Fruit fly (Drosophila melanogaster) whole organism, embryonic: Measurements from ENCODE around the gene CG32647.

Experiments used
- Ada2b ChIP-seq: fragments of 200-800 bp; sonication (Bioruptor generic); IDR thresholded peaks from 2 replicates; pipeline ENCODE4 v1.3.6; 2022; ENCODE audit warnings: missing biosample characterization, missing genetic modification characterization
- Atf3 ChIP-seq: fragments of 200-800 bp; sonication (Bioruptor generic); optimal IDR thresholded peaks from 3 replicates; lab custom pipeline; 2016; ENCODE audit warnings: missing biosample characterization, missing genetic modification characterization
- BEAF-32 ChIP-seq: fragments of 200-800 bp; sonication (Bioruptor generic); optimal IDR thresholded peaks from 3 replicates; lab custom pipeline; 2017; ENCODE audit warnings: missing biosample characterization, missing genetic modification characterization, mild to moderate bottlenecking, moderate library complexity, missing genetic modification reagents
- CG10267 ChIP-seq: fragments of 200-800 bp; sonication (Bioruptor generic); optimal IDR thresholded peaks from 2 replicates; lab custom pipeline; 2018; ENCODE audit warnings: missing biosample characterization, mild to moderate bottlenecking, missing genetic modification characterization, moderate library complexity
- CG11085 ChIP-seq: fragments of 200-800 bp; sonication (Bioruptor generic); IDR thresholded peaks from 2 replicates; pipeline ENCODE4 v1.3.6; 2022; ENCODE audit warnings: missing biosample characterization, missing genetic modification characterization
- CG11504 ChIP-seq: fragments of 200-800 bp; sonication (Bioruptor generic); optimal IDR thresholded peaks from 3 replicates; lab custom pipeline; 2019; ENCODE audit warnings: missing biosample characterization, mild to moderate bottlenecking, missing genetic modification characterization, moderate library complexity
- CG11560 ChIP-seq: fragments of 200-800 bp; sonication (Bioruptor generic); IDR thresholded peaks from 3 replicates; pipeline ENCODE4 v1.3.6; 2022; ENCODE audit warnings: missing biosample characterization, missing genetic modification characterization
- CG12659 ChIP-seq: fragments of 200-800 bp; sonication (Bioruptor generic); optimal IDR thresholded peaks from 3 replicates; lab custom pipeline; 2017; ENCODE audit warnings: mild to moderate bottlenecking, missing biosample characterization, missing genetic modification reagents, missing genetic modification characterization
- CG13123 ChIP-seq: fragments of 200-800 bp; sonication (Bioruptor generic); optimal IDR thresholded peaks from 2 replicates; lab custom pipeline; 2016; ENCODE audit warnings: missing biosample characterization, missing genetic modification characterization
- CG13296 ChIP-seq: fragments of 200-800 bp; sonication (Bioruptor generic); optimal IDR thresholded peaks from 3 replicates; lab custom pipeline; 2018; ENCODE audit warnings: missing biosample characterization, mild to moderate bottlenecking, missing genetic modification characterization
- CG14667 ChIP-seq: fragments of 200-800 bp; sonication (Bioruptor generic); IDR thresholded peaks from 2 replicates; pipeline ENCODE4 v1.3.6; 2022; ENCODE audit warnings: missing biosample characterization, missing genetic modification characterization
- CG1647 ChIP-seq: fragments of 200-800 bp; sonication (Bioruptor generic); optimal IDR thresholded peaks from 3 replicates; lab custom pipeline; 2016; ENCODE audit warnings: missing biosample characterization, missing genetic modification characterization
- CG17568 ChIP-seq: fragments of 200-800 bp; sonication (Bioruptor generic); optimal IDR thresholded peaks from 2 replicates; lab custom pipeline; 2018; ENCODE audit warnings: missing biosample characterization, mild to moderate bottlenecking, missing genetic modification characterization, moderate library complexity
- CG18476 ChIP-seq: fragments of 200-800 bp; sonication (Bioruptor generic); optimal IDR thresholded peaks from 2 replicates; lab custom pipeline; 2016; ENCODE audit warnings: missing biosample characterization, mild to moderate bottlenecking, missing genetic modification characterization
- CG30403 ChIP-seq: fragments of 200-800 bp; sonication (Bioruptor generic); optimal IDR thresholded peaks from 3 replicates; lab custom pipeline; 2016; ENCODE audit warnings: missing biosample characterization, missing genetic modification characterization
- CG30431 ChIP-seq: fragments of 200-800 bp; sonication (Bioruptor generic); optimal IDR thresholded peaks from 2 replicates; lab custom pipeline; 2017; ENCODE audit warnings: missing biosample characterization, missing genetic modification characterization
- CG31441 ChIP-seq: fragments of 200-800 bp; sonication (Bioruptor generic); IDR thresholded peaks from 2 replicates; pipeline ENCODE4 v1.3.6; 2022; ENCODE audit warnings: missing biosample characterization, missing genetic modification characterization
- CG4707 ChIP-seq: fragments of 200-800 bp; sonication (Bioruptor generic); optimal IDR thresholded peaks from 2 replicates; lab custom pipeline; 2018; ENCODE audit warnings: missing biosample characterization, mild to moderate bottlenecking, missing genetic modification characterization, moderate library complexity
- CG5953 ChIP-seq: fragments of 200-800 bp; sonication (Bioruptor generic); IDR thresholded peaks from 2 replicates; pipeline ENCODE4 v1.3.6; 2022; ENCODE audit warnings: missing biosample characterization, missing genetic modification characterization
- CG7271 ChIP-seq: fragments of 200-800 bp; sonication (Bioruptor generic); optimal IDR thresholded peaks from 2 replicates; lab custom pipeline; 2018; ENCODE audit warnings: missing biosample characterization, mild to moderate bottlenecking, missing genetic modification characterization, moderate library complexity
- CG7987 ChIP-seq: fragments of 200-800 bp; sonication (Bioruptor generic); optimal IDR thresholded peaks from 2 replicates; lab custom pipeline; 2018; ENCODE audit warnings: missing biosample characterization, mild to moderate bottlenecking, missing genetic modification characterization, moderate library complexity
- CG8290 ChIP-seq, 3 experiments: fragments of 200-800 bp; sonication (Bioruptor generic); optimal IDR thresholded peaks; 2 replicates each; lab custom pipeline; 2016 to 2019; ENCODE audit warnings: missing biosample characterization in 3 of 3, missing genetic modification characterization in 3 of 3, mild to moderate bottlenecking in 2 of 3, moderate library complexity in 1 of 3
- CG8388 ChIP-seq: fragments of 200-800 bp; sonication (Bioruptor generic); optimal IDR thresholded peaks from 2 replicates; lab custom pipeline; 2019; ENCODE audit warnings: missing biosample characterization, mild to moderate bottlenecking, missing genetic modification characterization, moderate library complexity
- CG9437 ChIP-seq: fragments of 200-800 bp; sonication (Bioruptor generic); optimal IDR thresholded peaks from 2 replicates; lab custom pipeline; 2018; ENCODE audit warnings: missing biosample characterization, mild to moderate bottlenecking, missing genetic modification characterization
- Ets65A ChIP-seq: fragments of 200-800 bp; sonication (Bioruptor generic); peaks from one replicate; lab custom pipeline; 2016; ENCODE audit warnings: missing biosample characterization, missing genetic modification characterization
- HLH3B ChIP-seq: fragments of 200-800 bp; sonication (Bioruptor generic); IDR thresholded peaks from 2 replicates; pipeline ENCODE4 v1.3.6; 2022; ENCODE audit warnings: missing biosample characterization, missing genetic modification characterization
- Hr51 ChIP-seq, 2 experiments: fragments of 200-800 bp; sonication (Bioruptor generic); optimal IDR thresholded peaks; 2 replicates in 1 of 2; 3 replicates in 1 of 2; lab custom pipeline; 2016 to 2018; ENCODE audit warnings: missing biosample characterization in 2 of 2, missing genetic modification characterization in 2 of 2, mild to moderate bottlenecking in 1 of 2, moderate library complexity in 1 of 2
- Lpt ChIP-seq: fragments of >200 bp; optimal IDR thresholded peaks from 2 replicates; lab custom pipeline; 2018; ENCODE audit warnings: missing biosample characterization, missing genetic modification characterization
- MBD-R2 ChIP-seq: fragments of 200-800 bp; sonication (Bioruptor generic); IDR thresholded peaks from 2 replicates; pipeline ENCODE4 v1.3.6; 2022; ENCODE audit warnings: missing biosample characterization, missing genetic modification characterization
- Mad ChIP-seq: fragments of 200-800 bp; sonication (Bioruptor generic); optimal IDR thresholded peaks from 2 replicates; lab custom pipeline; 2016; ENCODE audit warnings: missing biosample characterization, missing genetic modification characterization
- PHDP ChIP-seq: fragments of 200-800 bp; sonication (Bioruptor generic); optimal IDR thresholded peaks from 3 replicates; lab custom pipeline; 2018; ENCODE audit warnings: missing biosample characterization, mild to moderate bottlenecking, missing genetic modification characterization, moderate library complexity
- Sox100B ChIP-seq: fragments of 200-800 bp; sonication (Bioruptor generic); optimal IDR thresholded peaks from 3 replicates; lab custom pipeline; 2018; ENCODE audit warnings: missing biosample characterization, mild to moderate bottlenecking, missing genetic modification characterization
- ato ChIP-seq: fragments of 200-800 bp; sonication (Bioruptor generic); IDR thresholded peaks from 2 replicates; pipeline ENCODE4 v1.3.6; 2022; ENCODE audit warnings: missing biosample characterization, missing genetic modification characterization; ENCODE audit not compliant: partially characterized antibody
- bsh ChIP-seq, 2 experiments: fragments of 200-800 bp; sonication (Bioruptor generic); optimal IDR thresholded peaks; 2 replicates each; lab custom pipeline; 2017 to 2018; ENCODE audit warnings: mild to moderate bottlenecking in 2 of 2, missing biosample characterization in 2 of 2, missing genetic modification characterization in 2 of 2, moderate library complexity in 1 of 2
- cwo ChIP-seq: fragments of 200-800 bp; sonication (Bioruptor generic); optimal IDR thresholded peaks from 3 replicates; lab custom pipeline; 2017; ENCODE audit warnings: missing biosample characterization, missing genetic modification characterization, mild to moderate bottlenecking, moderate library complexity, missing genetic modification reagents
- eve ChIP-seq, 2 experiments: fragments of >200 bp; optimal IDR thresholded peaks; 2 replicates each; lab custom pipeline; 2017; ENCODE audit warnings: missing biosample characterization in 2 of 2, missing genetic modification characterization in 2 of 2
- gsb-n ChIP-seq: fragments of 200-800 bp; sonication (Bioruptor generic); optimal IDR thresholded peaks from 3 replicates; lab custom pipeline; 2018; ENCODE audit warnings: missing biosample characterization, mild to moderate bottlenecking, missing genetic modification characterization
- lbe ChIP-seq: fragments of 200-800 bp; sonication (Bioruptor generic); optimal IDR thresholded peaks from 2 replicates; lab custom pipeline; 2016; ENCODE audit warnings: missing biosample characterization, mild to moderate bottlenecking, missing genetic modification characterization
- maf-S ChIP-seq: fragments of 200-800 bp; sonication (Bioruptor generic); optimal IDR thresholded peaks from 2 replicates; lab custom pipeline; 2016; ENCODE audit warnings: missing biosample characterization, missing genetic modification characterization
- odd ChIP-seq: fragments of 200-800 bp; sonication (Bioruptor generic); optimal IDR thresholded peaks from 2 replicates; lab custom pipeline; 2017; ENCODE audit warnings: missing biosample characterization, mild to moderate bottlenecking, missing genetic modification characterization
- repo ChIP-seq: fragments of 200-800 bp; sonication (Bioruptor generic); optimal IDR thresholded peaks from 2 replicates; lab custom pipeline; 2016; ENCODE audit warnings: missing biosample characterization, missing genetic modification characterization
- row ChIP-seq: fragments of 200-800 bp; sonication (Bioruptor generic); IDR thresholded peaks from 3 replicates; pipeline ENCODE4 v1.3.6; 2022; ENCODE audit warnings: missing biosample characterization, missing genetic modification characterization
- sens ChIP-seq: fragments of 200-800 bp; sonication (Bioruptor generic); peaks from one replicate; lab custom pipeline; 2016; ENCODE audit warnings: missing biosample characterization, missing genetic modification characterization
- seq ChIP-seq: fragments of 200-800 bp; sonication (Bioruptor generic); IDR thresholded peaks from 2 replicates; pipeline ENCODE4 v1.3.6; 2022; ENCODE audit warnings: missing biosample characterization, missing genetic modification characterization
- sqz ChIP-seq: fragments of 200-800 bp; sonication (Bioruptor generic); optimal IDR thresholded peaks from 3 replicates; lab custom pipeline; 2018; ENCODE audit warnings: missing biosample characterization, mild to moderate bottlenecking, missing genetic modification characterization
- ssp ChIP-seq: fragments of 200-800 bp; sonication (Bioruptor generic); IDR thresholded peaks from 2 replicates; pipeline ENCODE4 v1.3.6; 2022; ENCODE audit warnings: missing biosample characterization, missing genetic modification characterization
- wor ChIP-seq: fragments of 200-800 bp; sonication (Bioruptor generic); IDR thresholded peaks from 2 replicates; pipeline ENCODE4 v1.3.6; 2022; ENCODE audit warnings: missing biosample characterization, missing genetic modification characterization
- zen2 ChIP-seq: fragments of 200-800 bp; sonication (Bioruptor generic); IDR thresholded peaks from 3 replicates; pipeline ENCODE4 v1.3.6; 2022; ENCODE audit warnings: missing biosample characterization, missing genetic modification characterization; ENCODE audit not compliant: partially characterized antibody

The CG32647 gene

dm6 chrX:12724287-12725186, 60.2 kb downstream of the CG32647 start (continued):
- TF ChIP-seq Hr51 (GFP tag; optimal IDR thresholded peaks at IDR 0.05; lab: Kevin White, UChicago): peak in 1 of 2 experiments; percentile 52
- no peak for TF ChIP-seq CG11085 (GFP tag; lab: Robert Waterston, UW)
- TF ChIP-seq ato (GFP tag; lab: Robert Waterston, UW): no peak
- peak; percentile 0 for TF ChIP-seq CG8388 (GFP tag; lab: Kevin White, UChicago)
- no peak for TF ChIP-seq CG13296 (GFP tag; lab: Kevin White, UChicago)
- no peak for TF ChIP-seq gsb-n (tag; lab: Kevin White, UChicago)
- TF ChIP-seq CG7271 (tag; lab: Kevin White, UChicago): no peak
- no peak for TF ChIP-seq MBD-R2 (GFP tag; lab: Robert Waterston, UW)
- TF ChIP-seq odd (GFP tag; lab: Kevin White, UChicago): peak; percentile 14
- no peak for TF ChIP-seq CG1647
- no peak for TF ChIP-seq repo (GFP tag; lab: Kevin White, UChicago)
- TF ChIP-seq CG30431 (GFP tag; lab: Kevin White, UChicago): peak; percentile 2
- TF ChIP-seq CG4707 (GFP tag; lab: Kevin White, UChicago): no peak
- TF ChIP-seq Ada2b (GFP tag; lab: Robert Waterston, UW): no peak
- no peak for TF ChIP-seq Lpt
- TF ChIP-seq CG30403 (GFP tag; lab: Kevin White, UChicago): peak; percentile 38
- 0 out of 2 replicates have a peak, but pooled peaks have one; percentile 15 for TF ChIP-seq HLH3B (GFP tag; lab: Robert Waterston, UW)
- peak; percentile 29 for TF ChIP-seq CG10267
- no peak for TF ChIP-seq Mad
- TF ChIP-seq CG11504 (tag; lab: Kevin White, UChicago): peak; percentile 69
- TF ChIP-seq CG12659: peak; percentile 25
- no peak for TF ChIP-seq maf-S (GFP tag; lab: Kevin White, UChicago)
- peak in 1 of 2 experiments; percentile 86 for TF ChIP-seq eve (GFP tag; optimal IDR thresholded peaks at IDR 0.05; lab: Kevin White, UChicago)
- TF ChIP-seq wor (GFP tag; lab: Robert Waterston, UW): no peak
- TF ChIP-seq zen2: no peak
- no peak for TF ChIP-seq PHDP (tag; lab: Kevin White, UChicago)
- peak; percentile 50 for TF ChIP-seq CG31441 (GFP tag; lab: Robert Waterston, UW)
- no peak for TF ChIP-seq CG8290 (GFP tag; optimal IDR thresholded peaks at IDR 0.05; lab: Kevin White, UChicago)
- peak in 1 of 2 experiments; percentile 4 for TF ChIP-seq CG8290 (tag; optimal IDR thresholded peaks at IDR 0.05; lab: Kevin White, UChicago)
- peak in 1 of 2 experiments; percentile 25 for TF ChIP-seq bsh (GFP tag; optimal IDR thresholded peaks at IDR 0.05; lab: Kevin White, UChicago)
- peak; percentile 11; the same call in 1 of the 3 replicates for TF ChIP-seq row
- no peak for TF ChIP-seq CG11560 (tag; lab: Robert Waterston, UW)
- peak; percentile 52 for TF ChIP-seq CG9437 (GFP tag; lab: Kevin White, UChicago)
- no peak for TF ChIP-seq CG17568 (GFP tag; lab: Kevin White, UChicago)
- peak; percentile 50 for TF ChIP-seq Ets65A
- no peak for TF ChIP-seq sqz (GFP tag; lab: Kevin White, UChicago)
- TF ChIP-seq CG13123: no peak
- no peak for TF ChIP-seq seq (GFP tag; lab: Robert Waterston, UW)
- TF ChIP-seq sens: peak; percentile 82
- TF ChIP-seq Atf3 (GFP tag; lab: Kevin White, UChicago): no peak
- no peak for TF ChIP-seq CG5953 (GFP tag; lab: Robert Waterston, UW)
- TF ChIP-seq Sox100B (GFP tag; lab: Kevin White, UChicago): peak; percentile 47
- TF ChIP-seq CG7987: no peak
- TF ChIP-seq ssp (GFP tag; lab: Robert Waterston, UW): no peak
- TF ChIP-seq BEAF-32 (GFP tag; lab: Kevin White, UChicago): peak; percentile 4
- no peak for TF ChIP-seq CG14667 (GFP tag; lab: Robert Waterston, UW)
- TF ChIP-seq CG18476 (GFP tag; lab: Kevin White, UChicago): peak; percentile 30
- no peak for TF ChIP-seq lbe (GFP tag; lab: Kevin White, UChicago)
- TF ChIP-seq cwo: no peak
